Worm (Caenorhabditis elegans) whole organism, midembryonic: Measurements from ENCODE around the gene C17F4.2.

Experiments used
- cog-1 ChIP-seq: sonication (generic microtip); optimal IDR thresholded peaks from 2 replicates; lab custom pipeline; 2016; ENCODE audit warnings: missing genetic modification characterization, missing compliant biosample characterization
- flt-1 ChIP-seq: fragments of 200-800 bp; sonication (Bioruptor generic); IDR thresholded peaks from 2 replicates; pipeline ENCODE4 v1.3.6; 2022; ENCODE audit warnings: missing genetic modification characterization, missing compliant biosample characterization
- tab-1 ChIP-seq: fragments of 200-800 bp; sonication (Bioruptor generic); IDR thresholded peaks from 2 replicates; pipeline ENCODE4 v1.3.6; 2022; ENCODE audit warnings: missing genetic modification characterization, missing compliant biosample characterization

DNA sequence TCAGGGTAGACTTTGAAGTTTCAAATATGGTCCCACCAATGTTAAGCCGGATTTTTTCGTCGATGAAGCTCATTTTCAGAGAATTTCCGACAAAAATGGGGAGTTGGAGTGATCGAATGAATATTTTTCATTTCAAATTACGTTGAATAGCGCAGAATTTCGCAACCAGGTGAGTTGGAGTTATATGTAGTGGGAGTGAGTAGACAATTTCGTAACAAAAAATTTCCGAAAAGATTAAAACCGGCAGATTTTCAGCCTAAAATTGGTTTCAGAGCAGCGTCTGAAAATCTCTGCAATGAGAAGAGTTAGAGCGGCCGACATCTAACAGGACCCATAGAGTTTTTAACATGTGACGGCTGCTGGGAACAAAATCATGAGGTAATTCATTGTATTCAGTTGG lies 39.8 kb upstream of the C17F4.2 start, which contains the start of gene sdz-35:
- no peak for TF ChIP-seq flt-1 (GFP tag; lab: Robert Waterston, UW)
- TF ChIP-seq tab-1 (GFP tag; lab: Robert Waterston, UW): no peak
- no peak for TF ChIP-seq cog-1 (tag; lab: Kevin White, UChicago)
